Worm (Caenorhabditis elegans) whole organism, young adult: Measurements from ENCODE around the gene nhr-35.

Experiments used
- B0336.3 ChIP-seq: fragments of 200-800 bp; sonication (Bioruptor generic); IDR thresholded peaks from 2 replicates; pipeline ENCODE4 v1.3.6; 2022; ENCODE audit warnings: missing genetic modification characterization, missing compliant biosample characterization
- F22D6.2 ChIP-seq: sonication (generic microtip); optimal IDR thresholded peaks from 2 replicates; lab custom pipeline; 2016; ENCODE audit warnings: mild to moderate bottlenecking, missing genetic modification characterization, missing compliant biosample characterization
- Y67H2A.10 ChIP-seq: fragments of 200-800 bp; sonication (Bioruptor generic); conservative IDR thresholded peaks from 2 replicates; pipeline ENCODE4 v1.3.6; 2022; ENCODE audit warnings: missing genetic modification reagents, missing genetic modification characterization, missing compliant biosample characterization
- Y79H2A.3 ChIP-seq: fragments of 200-800 bp; sonication (Bioruptor generic); conservative IDR thresholded peaks from 2 replicates; pipeline ENCODE4 v1.3.6; 2022; ENCODE audit warnings: missing genetic modification reagents, missing genetic modification characterization, missing compliant biosample characterization
- aptf-2 ChIP-seq: fragments of 200-800 bp; sonication (Bioruptor generic); conservative IDR thresholded peaks from 2 replicates; pipeline ENCODE4 v1.3.6; 2022; ENCODE audit warnings: missing genetic modification reagents, missing genetic modification characterization, missing compliant biosample characterization
- cebp-2 ChIP-seq: fragments of 200-800 bp; sonication (Bioruptor generic); IDR thresholded peaks from 2 replicates; pipeline ENCODE4 v1.3.6; 2022; ENCODE audit warnings: missing genetic modification characterization, missing compliant biosample characterization
- him-1 ChIP-seq: sonication (generic microtip); optimal IDR thresholded peaks from 2 replicates; lab custom pipeline; 2016; ENCODE audit warnings: missing genotype, missing genetic modification reagents, missing genetic modification characterization, missing compliant biosample characterization
- hsf-1 ChIP-seq: fragments of 200-800 bp; sonication (Bioruptor generic); IDR thresholded peaks from 2 replicates; pipeline ENCODE4 v1.3.6; 2022; ENCODE audit warnings: missing genetic modification reagents, missing genetic modification characterization, missing compliant biosample characterization
- lin-40 ChIP-seq: sonication (generic microtip); optimal IDR thresholded peaks from 2 replicates; lab custom pipeline; 2016; ENCODE audit warnings: missing genetic modification characterization, mild to moderate bottlenecking, missing compliant biosample characterization, missing genotype, missing genetic modification reagents
- mcd-1 ChIP-seq: fragments of 200-800 bp; sonication (Bioruptor generic); IDR thresholded peaks from 2 replicates; pipeline ENCODE4 v1.3.6; 2022; ENCODE audit warnings: missing genetic modification reagents, missing genetic modification characterization, missing compliant biosample characterization
- nhr-179 ChIP-seq: sonication (generic microtip); optimal IDR thresholded peaks from 2 replicates; lab custom pipeline; 2016; ENCODE audit warnings: mild to moderate bottlenecking, missing genetic modification characterization, missing compliant biosample characterization
- unc-130 ChIP-seq: sonication (generic microtip); optimal IDR thresholded peaks from 2 replicates; lab custom pipeline; 2016; ENCODE audit warnings: missing genetic modification reagents, missing genetic modification characterization, missing compliant biosample characterization
- unc-62 ChIP-seq: fragments of 150-350 bp; optimal IDR thresholded peaks from 2 replicates; lab custom pipeline; 2014; ENCODE audit warnings: missing biosample characterization, missing genetic modification reagents, missing genetic modification characterization
- zfh-2 ChIP-seq: fragments of 200-800 bp; sonication (Bioruptor generic); conservative IDR thresholded peaks from 2 replicates; pipeline ENCODE4 v1.3.6; 2022; ENCODE audit warnings: missing genetic modification reagents, missing genetic modification characterization, missing compliant biosample characterization

ce11 chrX:4553491-4553890 is 21.0 kb downstream of the nhr-35 start:
- TF ChIP-seq hsf-1, result no peak
- no peak for TF ChIP-seq nhr-179 (tag; lab: Kevin White, UChicago)
- no peak for TF ChIP-seq aptf-2 (GFP tag; lab: Robert Waterston, UW)
- TF ChIP-seq lin-40 (tag; lab: Kevin White, UChicago), result no peak
- TF ChIP-seq cebp-2, result no peak
- TF ChIP-seq unc-62 (GFP tag; lab: Kevin White, UChicago), result no peak
- TF ChIP-seq him-1 (tag; lab: Kevin White, UChicago), result no peak
- TF ChIP-seq B0336.3 (GFP tag; lab: Robert Waterston, UW), result no peak
- TF ChIP-seq Y79H2A.3 (GFP tag; lab: Robert Waterston, UW), result no peak
- no peak for TF ChIP-seq mcd-1 (GFP tag; lab: Robert Waterston, UW)
- TF ChIP-seq Y67H2A.10, result no peak
- no peak for TF ChIP-seq unc-130 (GFP tag; lab: Kevin White, UChicago)
- no peak for TF ChIP-seq zfh-2 (GFP tag; lab: Robert Waterston, UW)
- no peak for TF ChIP-seq F22D6.2 (tag; lab: Kevin White, UChicago)
